Fruit fly (Drosophila melanogaster) whole organism, adult: ENCODE measurements around the gene CG2767.
A peak's percentile ranks its signal among the peaks of the same experiment; 100 is the strongest.

Experiments used
- CG11617 ChIP-seq: fragments of 200-800 bp; sonication (Bioruptor generic); optimal IDR thresholded peaks from 2 replicates; lab custom pipeline; 2017; ENCODE audit warnings: mild to moderate bottlenecking, missing biosample characterization, missing genetic modification reagents, missing genetic modification characterization
- CG12768 ChIP-seq: fragments of 200-800 bp; sonication (Bioruptor generic); optimal IDR thresholded peaks from 2 replicates; lab custom pipeline; 2017; ENCODE audit warnings: missing biosample characterization, missing genetic modification characterization, mild to moderate bottlenecking, moderate library complexity, missing genetic modification reagents
- CG14711 ChIP-seq: fragments of 200-800 bp; sonication (Bioruptor generic); optimal IDR thresholded peaks from 2 replicates; lab custom pipeline; 2018; ENCODE audit warnings: missing biosample characterization, mild to moderate bottlenecking, missing genetic modification characterization, moderate library complexity
- CG1620 ChIP-seq: fragments of 200-800 bp; sonication (Bioruptor generic); optimal IDR thresholded peaks from 2 replicates; lab custom pipeline; 2016; ENCODE audit warnings: missing biosample characterization, missing genetic modification characterization
- CG33017 ChIP-seq: fragments of 200-800 bp; sonication (Bioruptor generic); optimal IDR thresholded peaks from 2 replicates; lab custom pipeline; 2018; ENCODE audit warnings: missing biosample characterization, mild to moderate bottlenecking, missing genetic modification characterization, moderate library complexity
- CG5204 ChIP-seq: fragments of 200-800 bp; sonication (Bioruptor generic); optimal IDR thresholded peaks from 2 replicates; lab custom pipeline; 2016; ENCODE audit warnings: missing biosample characterization, missing genetic modification characterization
- CG7045 ChIP-seq: fragments of 200-800 bp; sonication (Bioruptor generic); optimal IDR thresholded peaks from 2 replicates; lab custom pipeline; 2017; ENCODE audit warnings: missing biosample characterization, mild to moderate bottlenecking, missing genetic modification characterization
- CG7101 ChIP-seq: fragments of 200-800 bp; sonication (Bioruptor generic); optimal IDR thresholded peaks from 2 replicates; lab custom pipeline; 2018; ENCODE audit warnings: missing biosample characterization, mild to moderate bottlenecking, missing genetic modification characterization, moderate library complexity
- Clk ChIP-seq: fragments of 200-800 bp; sonication (Bioruptor generic); optimal IDR thresholded peaks from 2 replicates; lab custom pipeline; 2017; ENCODE audit warnings: missing biosample characterization, missing genetic modification characterization
- Crg-1 ChIP-seq: fragments of 200-800 bp; sonication (Bioruptor generic); optimal IDR thresholded peaks from 2 replicates; lab custom pipeline; 2016; ENCODE audit warnings: missing biosample characterization, missing genetic modification characterization
- Hr96 ChIP-seq: fragments of 200-800 bp; sonication (Bioruptor generic); optimal IDR thresholded peaks from 2 replicates; lab custom pipeline; 2016; ENCODE audit warnings: missing biosample characterization, missing genetic modification characterization
- Mnt ChIP-seq: fragments of 200-800 bp; sonication (Bioruptor generic); optimal IDR thresholded peaks from 2 replicates; lab custom pipeline; 2016; ENCODE audit warnings: missing biosample characterization, mild to moderate bottlenecking, missing genetic modification characterization
- bab1 ChIP-seq: fragments of 200-800 bp; sonication (Bioruptor generic); optimal IDR thresholded peaks from 3 replicates; lab custom pipeline; 2019; ENCODE audit warnings: missing biosample characterization, mild to moderate bottlenecking, missing genetic modification characterization, moderate library complexity
- cic ChIP-seq: fragments of 200-800 bp; sonication (Bioruptor generic); optimal IDR thresholded peaks from 2 replicates; lab custom pipeline; 2017; ENCODE audit warnings: missing biosample characterization, mild to moderate bottlenecking, missing genetic modification characterization, moderate library complexity
- cnc ChIP-seq, 2 experiments: fragments of >200 bp; optimal IDR thresholded peaks; 2 replicates each; lab custom pipeline; 2017
- kay ChIP-seq: fragments of 200-800 bp; sonication (Bioruptor generic); peaks from one replicate; lab custom pipeline; 2016; ENCODE audit warnings: missing biosample characterization, missing genetic modification characterization, borderline replicate concordance
- ovo ChIP-seq: fragments of 200-800 bp; sonication (Bioruptor generic); optimal IDR thresholded peaks from 2 replicates; lab custom pipeline; 2016; ENCODE audit warnings: missing biosample characterization, missing genetic modification characterization
- pad ChIP-seq: fragments of 200-800 bp; sonication (Bioruptor generic); optimal IDR thresholded peaks from 3 replicates; lab custom pipeline; 2017; ENCODE audit warnings: missing biosample characterization, missing genetic modification characterization, mild to moderate bottlenecking, moderate library complexity, missing genetic modification reagents
- tj ChIP-seq: fragments of 200-800 bp; sonication (Bioruptor generic); optimal IDR thresholded peaks from 3 replicates; lab custom pipeline; 2017; ENCODE audit warnings: missing biosample characterization, mild to moderate bottlenecking, missing genetic modification characterization, moderate library complexity
- toe ChIP-seq: fragments of 200-800 bp; sonication (Bioruptor generic); optimal IDR thresholded peaks from 2 replicates; lab custom pipeline; 2016; ENCODE audit warnings: missing biosample characterization, missing genetic modification characterization

Gene CG2767

DNA sequence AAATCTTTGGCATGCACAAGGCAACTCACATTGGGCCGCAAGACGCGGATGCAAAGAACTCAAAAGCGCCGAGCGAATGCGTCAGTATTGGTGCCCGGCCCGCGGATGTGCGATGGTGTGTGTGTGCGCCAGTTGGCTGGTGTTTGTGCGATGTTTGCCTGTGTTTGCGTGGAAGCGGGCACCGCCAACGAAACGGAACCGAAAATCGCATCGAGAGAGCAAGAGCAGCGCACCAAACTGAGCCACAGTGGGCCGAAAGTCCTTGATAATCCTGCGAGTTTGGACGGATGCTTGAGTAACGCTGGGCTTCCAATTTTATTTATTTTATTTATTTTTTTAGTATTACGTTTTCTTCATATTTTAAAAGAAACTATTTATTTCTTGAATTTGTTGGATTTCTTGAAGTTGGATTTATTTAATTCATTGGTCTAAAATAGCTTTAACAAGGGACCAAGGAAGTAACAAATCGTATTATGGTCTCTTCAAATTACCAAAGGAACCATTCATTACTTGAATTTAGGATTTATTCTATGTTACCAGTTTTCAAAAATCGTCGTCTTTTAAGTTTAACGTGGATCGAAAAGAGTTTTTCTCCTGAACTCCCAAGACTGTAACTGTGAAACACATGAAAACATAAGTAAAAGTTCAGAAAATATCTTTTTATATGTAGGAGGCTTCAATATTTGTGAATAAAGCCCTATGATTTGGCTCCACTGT is 45.0 kb downstream of the CG2767 start:
- TF ChIP-seq CG33017 (tag; lab: Kevin White, UChicago) (no peak), CG12768 (peak; percentile 34), CG14711 (tag; lab: Kevin White, UChicago) (no peak), kay (no peak), CG7045 (peak; percentile 43), Hr96 (GFP tag; lab: Kevin White, UChicago) (peak; percentile 2), ovo (GFP tag; lab: Kevin White, UChicago) (no peak), cic (no peak), CG5204 (peak; percentile 56), CG11617 (peak; percentile 75), pad (GFP tag; lab: Kevin White, UChicago) (peak; percentile 13), Clk (GFP tag; lab: Kevin White, UChicago) (no peak), Mnt (peak; percentile 69), bab1 (no peak), CG1620 (GFP tag; lab: Kevin White, UChicago) (no peak), cnc (optimal IDR thresholded peaks at IDR 0.05; lab: Kevin White, UChicago) (no peak), tj (peak; percentile 3), Crg-1 (no peak), CG7101 (tag; lab: Kevin White, UChicago) (no peak), toe (GFP tag; lab: Kevin White, UChicago) (peak; percentile 16)

DNA sequence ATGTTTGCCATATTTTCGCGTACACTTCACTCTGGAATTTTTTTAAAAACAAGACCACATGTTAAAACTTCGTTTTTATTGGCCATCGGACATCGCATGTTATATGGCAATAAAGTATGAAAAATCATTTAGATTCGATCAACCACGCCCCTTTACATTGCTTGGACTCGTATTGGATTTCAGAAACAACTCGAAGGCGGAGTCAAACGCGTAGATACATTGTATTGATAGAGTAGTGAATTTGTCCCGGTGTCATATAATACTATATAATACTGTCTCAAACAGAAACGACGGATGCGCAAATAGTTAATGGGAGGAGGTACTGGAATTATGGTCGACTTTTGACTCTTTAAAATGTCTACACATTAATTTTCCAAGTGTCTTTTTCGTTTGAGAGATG is 46.6 kb downstream of the CG2767 start:
- TF ChIP-seq toe (GFP tag; lab: Kevin White, UChicago): no peak
- no peak for TF ChIP-seq CG33017 (tag; lab: Kevin White, UChicago)

DNA sequence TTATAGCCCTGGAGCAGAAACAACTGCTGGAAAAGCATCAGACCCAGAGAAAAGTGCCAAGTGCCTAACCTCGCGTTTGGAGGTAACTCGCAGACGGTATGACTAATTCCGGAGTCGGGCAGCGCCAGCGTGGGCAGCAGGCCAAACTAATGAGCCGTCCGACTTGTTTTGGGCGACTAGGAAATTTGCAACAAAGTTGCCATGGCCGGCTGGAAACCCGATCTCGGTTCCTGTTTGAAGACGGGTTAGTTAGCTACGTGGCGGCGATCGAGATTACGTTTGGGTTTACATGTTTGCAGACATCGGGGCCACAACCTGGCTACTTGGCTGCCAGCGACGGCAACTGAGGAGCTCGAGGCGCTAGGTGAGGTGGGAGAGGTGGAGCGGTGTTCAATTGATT is 50.9 kb downstream of the CG2767 start:
- TF ChIP-seq cnc (optimal IDR thresholded peaks at IDR 0.05; lab: Kevin White, UChicago) (no peak), CG7045 (no peak), CG11617 (no peak), CG14711 (tag; lab: Kevin White, UChicago) (no peak), bab1 (no peak), CG7101 (tag; lab: Kevin White, UChicago) (no peak), Hr96 (GFP tag; lab: Kevin White, UChicago) (no peak), ovo (GFP tag; lab: Kevin White, UChicago) (no peak), CG5204 (no peak), Mnt (no peak), cic (no peak), CG12768 (no peak), CG1620 (GFP tag; lab: Kevin White, UChicago) (no peak), Crg-1 (no peak), Clk (GFP tag; lab: Kevin White, UChicago) (no peak), CG33017 (tag; lab: Kevin White, UChicago) (no peak)
